Fruit fly (Drosophila melanogaster) whole organism, prepupa: ENCODE results near the gene CecA1.

ENCODE experiments used
- Blimp-1 ChIP-seq: fragments of 200-800 bp; sonication (Bioruptor generic); optimal IDR thresholded peaks from 3 replicates; lab custom pipeline; 2017; ENCODE audit warnings: missing biosample characterization, missing genetic modification characterization, mild to moderate bottlenecking, moderate library complexity, missing genetic modification reagents
- CG10631 ChIP-seq: fragments of 200-800 bp; sonication (Bioruptor generic); optimal IDR thresholded peaks from 2 replicates; lab custom pipeline; 2016; ENCODE audit warnings: missing biosample characterization, missing genetic modification characterization
- CG10669 ChIP-seq: fragments of 200-800 bp; sonication (Bioruptor generic); optimal IDR thresholded peaks from 3 replicates; lab custom pipeline; 2018; ENCODE audit warnings: missing biosample characterization, mild to moderate bottlenecking, missing genetic modification characterization, moderate library complexity
- CG11294 ChIP-seq: fragments of 200-800 bp; sonication (Bioruptor generic); IDR thresholded peaks from 2 replicates; pipeline ENCODE4 v1.3.6; 2022; ENCODE audit warnings: missing biosample characterization, missing genetic modification characterization
- CG11762 ChIP-seq: fragments of 200-800 bp; sonication (Bioruptor generic); optimal IDR thresholded peaks from 3 replicates; lab custom pipeline; 2016; ENCODE audit warnings: missing biosample characterization, missing genetic modification characterization; ENCODE audit not compliant: insufficient read depth
- CG11902 ChIP-seq: fragments of 200-800 bp; sonication (Bioruptor generic); optimal IDR thresholded peaks from 3 replicates; lab custom pipeline; 2016; ENCODE audit warnings: missing biosample characterization, missing genetic modification characterization
- CG15336 ChIP-seq: fragments of 200-800 bp; sonication (Bioruptor generic); IDR thresholded peaks from 2 replicates; pipeline ENCODE4 v1.3.6; 2022; ENCODE audit warnings: missing biosample characterization, missing genetic modification characterization
- CG1621 ChIP-seq: fragments of 200-800 bp; sonication (Bioruptor generic); optimal IDR thresholded peaks from 3 replicates; lab custom pipeline; 2018; ENCODE audit warnings: missing biosample characterization, mild to moderate bottlenecking, missing genetic modification characterization
- CG3032 ChIP-seq: fragments of 200-800 bp; optimal IDR thresholded peaks from 2 replicates; lab custom pipeline; 2019; ENCODE audit warnings: missing biosample characterization, mild to moderate bottlenecking, missing genetic modification characterization, moderate library complexity
- CG31627 ChIP-seq: fragments of 200-800 bp; sonication (Bioruptor generic); optimal IDR thresholded peaks from 3 replicates; lab custom pipeline; 2016; ENCODE audit warnings: missing biosample characterization, missing genetic modification characterization
- CG32006 ChIP-seq: fragments of 200-800 bp; sonication (Bioruptor generic); optimal IDR thresholded peaks from 3 replicates; lab custom pipeline; 2017; ENCODE audit warnings: missing biosample characterization, mild to moderate bottlenecking, missing genetic modification characterization
- CG34406 ChIP-seq: fragments of 200-800 bp; sonication (Bioruptor generic); optimal IDR thresholded peaks from 3 replicates; lab custom pipeline; 2016; ENCODE audit warnings: missing biosample characterization, missing genetic modification characterization
- CG3919 ChIP-seq: fragments of 200-800 bp; sonication (Bioruptor generic); optimal IDR thresholded peaks from 3 replicates; lab custom pipeline; 2016; ENCODE audit warnings: missing biosample characterization, missing genetic modification characterization
- CG4318 ChIP-seq: fragments of 200-800 bp; sonication (Bioruptor generic); optimal IDR thresholded peaks from 3 replicates; lab custom pipeline; 2017; ENCODE audit warnings: missing biosample characterization, mild to moderate bottlenecking, missing genetic modification characterization
- CG6792 ChIP-seq: fragments of 200-800 bp; sonication (Bioruptor generic); optimal IDR thresholded peaks from 3 replicates; lab custom pipeline; 2016; ENCODE audit warnings: missing biosample characterization, missing genetic modification characterization
- CG6854 ChIP-seq: fragments of 200-800 bp; sonication (Bioruptor generic); optimal IDR thresholded peaks from 2 replicates; lab custom pipeline; 2017; ENCODE audit warnings: missing biosample characterization, mild to moderate bottlenecking, missing genetic modification characterization
- CG7368 ChIP-seq: fragments of 200-800 bp; sonication (Bioruptor generic); optimal IDR thresholded peaks from 3 replicates; lab custom pipeline; 2016; ENCODE audit warnings: missing biosample characterization, missing genetic modification characterization
- CG8319 ChIP-seq: fragments of 200-800 bp; sonication (Bioruptor generic); optimal IDR thresholded peaks from 3 replicates; lab custom pipeline; 2016; ENCODE audit warnings: missing biosample characterization, missing genetic modification characterization
- CG8632 ChIP-seq: fragments of 200-800 bp; sonication (Bioruptor generic); optimal IDR thresholded peaks from 3 replicates; lab custom pipeline; 2016; ENCODE audit warnings: missing biosample characterization, missing genetic modification characterization
- CG9139 ChIP-seq: fragments of 200-800 bp; sonication (Bioruptor generic); optimal IDR thresholded peaks from 3 replicates; lab custom pipeline; 2017; ENCODE audit warnings: missing biosample characterization, mild to moderate bottlenecking, missing genetic modification characterization
- Eip75B ChIP-seq: fragments of 200-800 bp; sonication (Bioruptor generic); optimal IDR thresholded peaks from 3 replicates; lab custom pipeline; 2016; ENCODE audit warnings: missing biosample characterization, missing genetic modification characterization
- Eip78C ChIP-seq: fragments of 200-800 bp; sonication (Bioruptor generic); peaks from one replicate; lab custom pipeline; 2016; ENCODE audit warnings: missing biosample characterization, missing genetic modification characterization
- Eip93F ChIP-seq: fragments of 200-800 bp; sonication (Bioruptor generic); optimal IDR thresholded peaks from 2 replicates; lab custom pipeline; 2016; ENCODE audit warnings: missing biosample characterization, mild to moderate bottlenecking, missing genetic modification characterization
- Ets21C ChIP-seq: fragments of 200-800 bp; sonication (Bioruptor generic); optimal IDR thresholded peaks from 3 replicates; lab custom pipeline; 2016; ENCODE audit warnings: missing biosample characterization, missing genetic modification characterization
- Ets96B ChIP-seq: fragments of 200-800 bp; optimal IDR thresholded peaks from 2 replicates; lab custom pipeline; 2019; ENCODE audit warnings: missing biosample characterization, mild to moderate bottlenecking, missing genetic modification characterization, moderate library complexity
- Lpt ChIP-seq: fragments of 200-800 bp; sonication (Bioruptor generic); optimal IDR thresholded peaks from 3 replicates; lab custom pipeline; 2016; ENCODE audit warnings: missing biosample characterization, missing genetic modification characterization
- Smox ChIP-seq: fragments of 200-800 bp; sonication (Bioruptor generic); optimal IDR thresholded peaks from 3 replicates; lab custom pipeline; 2016; ENCODE audit warnings: missing biosample characterization, missing genetic modification characterization
- achi ChIP-seq: fragments of 200-800 bp; sonication (Bioruptor generic); optimal IDR thresholded peaks from 3 replicates; lab custom pipeline; 2016; ENCODE audit warnings: missing biosample characterization, missing genetic modification characterization
- acj6 ChIP-seq: fragments of 200-800 bp; sonication (Bioruptor generic); optimal IDR thresholded peaks from 3 replicates; lab custom pipeline; 2016; ENCODE audit warnings: missing biosample characterization, missing genetic modification characterization
- cyc ChIP-seq: fragments of 200-800 bp; sonication (Bioruptor generic); optimal IDR thresholded peaks from 3 replicates; lab custom pipeline; 2016; ENCODE audit warnings: missing biosample characterization, missing genetic modification characterization
- dac ChIP-seq: fragments of 200-800 bp; sonication (Bioruptor generic); optimal IDR thresholded peaks from 2 replicates; lab custom pipeline; 2017; ENCODE audit warnings: missing biosample characterization, mild to moderate bottlenecking, missing genetic modification characterization
- dsx ChIP-seq: fragments of 200-800 bp; optimal IDR thresholded peaks from 3 replicates; lab custom pipeline; 2019; ENCODE audit warnings: missing biosample characterization, mild to moderate bottlenecking, missing genetic modification characterization, moderate library complexity; ENCODE audit not compliant: poor library complexity, severe bottlenecking
- esn ChIP-seq: fragments of 200-800 bp; sonication (Bioruptor generic); optimal IDR thresholded peaks from 2 replicates; lab custom pipeline; 2016; ENCODE audit warnings: missing biosample characterization, mild to moderate bottlenecking, missing genetic modification characterization, moderate library complexity
- fd85E ChIP-seq: fragments of 200-800 bp; sonication (Bioruptor generic); optimal IDR thresholded peaks from 3 replicates; lab custom pipeline; 2016; ENCODE audit warnings: missing biosample characterization, missing genetic modification characterization
- fkh ChIP-seq: fragments of 200-800 bp; sonication (Bioruptor generic); optimal IDR thresholded peaks from 3 replicates; lab custom pipeline; 2017; ENCODE audit warnings: missing biosample characterization, mild to moderate bottlenecking, missing genetic modification characterization, moderate library complexity
- lz ChIP-seq: fragments of 200-800 bp; sonication (Bioruptor generic); optimal IDR thresholded peaks from 3 replicates; lab custom pipeline; 2016; ENCODE audit warnings: missing biosample characterization, missing genetic modification characterization
- salr ChIP-seq, 2 experiments: fragments of 200-800 bp; sonication (Bioruptor generic); optimal IDR thresholded peaks; 3 replicates each; lab custom pipeline; 2016 to 2018; ENCODE audit warnings: missing biosample characterization in 2 of 2, missing genetic modification characterization in 2 of 2, mild to moderate bottlenecking in 1 of 2
- spab ChIP-seq: fragments of 200-800 bp; sonication (Bioruptor generic); optimal IDR thresholded peaks from 2 replicates; lab custom pipeline; 2017; ENCODE audit warnings: missing biosample characterization, mild to moderate bottlenecking, missing genetic modification characterization, missing genetic modification reagents
- ss ChIP-seq, 2 experiments: fragments of 200-800 bp; sonication (Bioruptor generic); optimal IDR thresholded peaks; 2 replicates in 1 of 2; 3 replicates in 1 of 2; lab custom pipeline; 2017 to 2018; ENCODE audit warnings: mild to moderate bottlenecking in 2 of 2, missing biosample characterization in 2 of 2, missing genetic modification characterization in 2 of 2, moderate library complexity in 1 of 2
- svp ChIP-seq: fragments of 200-800 bp; sonication (Bioruptor generic); peaks from one replicate; lab custom pipeline; 2016; ENCODE audit warnings: missing biosample characterization, missing genetic modification characterization
- topi ChIP-seq: fragments of 200-800 bp; sonication (Bioruptor generic); optimal IDR thresholded peaks from 3 replicates; lab custom pipeline; 2016; ENCODE audit warnings: missing biosample characterization, missing genetic modification characterization
- vri ChIP-seq: fragments of 200-800 bp; sonication (Bioruptor generic); optimal IDR thresholded peaks from 3 replicates; lab custom pipeline; 2016; ENCODE audit warnings: missing biosample characterization, mild to moderate bottlenecking, missing genetic modification characterization

CecA1 gene

dm6 chr3R:30164162-30164561 lies 46.5 kb upstream of the CecA1 start (continued):
- TF ChIP-seq CG4318 (GFP tag; lab: Kevin White, UChicago) (peak; percentile 71), CG7368 (GFP tag; lab: Kevin White, UChicago) (no peak), Ets21C (GFP tag; lab: Kevin White, UChicago) (no peak), CG34406 (peak; percentile 20), CG9139 (GFP tag; lab: Kevin White, UChicago) (no peak), Blimp-1 (GFP tag; lab: Kevin White, UChicago) (peak; percentile 95), Lpt (GFP tag; lab: Kevin White, UChicago) (peak; percentile 80), fkh (no peak), CG32006 (GFP tag; lab: Kevin White, UChicago) (peak; percentile 88), CG11902 (GFP tag; lab: Kevin White, UChicago) (no peak), acj6 (GFP tag; lab: Kevin White, UChicago) (peak; percentile 31), svp (GFP tag; lab: Kevin White, UChicago) (peak; percentile 66), Eip75B (GFP tag; lab: Kevin White, UChicago) (peak; percentile 42), CG11762 (GFP tag; lab: Kevin White, UChicago) (peak; percentile 13), lz (GFP tag; lab: Kevin White, UChicago) (peak; percentile 29)

- no peak for TF ChIP-seq dac (GFP tag; lab: Kevin White, UChicago)
- TF ChIP-seq fkh: no peak
- no peak for TF ChIP-seq cyc (GFP tag; lab: Kevin White, UChicago)
- no peak for TF ChIP-seq Eip75B (GFP tag; lab: Kevin White, UChicago)
- no peak for TF ChIP-seq fd85E (GFP tag; lab: Kevin White, UChicago)
- no peak for TF ChIP-seq Eip93F (GFP tag; lab: Kevin White, UChicago)
- no peak for TF ChIP-seq CG1621 (tag; lab: Kevin White, UChicago)
- no peak for TF ChIP-seq ss (GFP tag; optimal IDR thresholded peaks at IDR 0.05; lab: Kevin White, UChicago)
- TF ChIP-seq achi (GFP tag; lab: Kevin White, UChicago): no peak
- no peak for TF ChIP-seq CG3919 (GFP tag; lab: Kevin White, UChicago)
- no peak for TF ChIP-seq lz (GFP tag; lab: Kevin White, UChicago)
- TF ChIP-seq esn (GFP tag; lab: Kevin White, UChicago): no peak
- TF ChIP-seq CG3032: no peak
- TF ChIP-seq CG4318 (GFP tag; lab: Kevin White, UChicago): no peak
- TF ChIP-seq Eip78C (GFP tag; lab: Kevin White, UChicago): no peak
- TF ChIP-seq CG10669: no peak
- TF ChIP-seq topi: no peak
- no peak for TF ChIP-seq vri (GFP tag; lab: Kevin White, UChicago)
- no peak for TF ChIP-seq Smox (GFP tag; lab: Kevin White, UChicago)
Observed at dm6 chr3R:30166159-30166784, 44.4 kb upstream of the CecA1 start, which contains the start of gene VhaAC45RP. Gene VhaAC45RP (minus strand): TSS chr3R:30166419.

dm6 chr3R:30170671-30171667 lies 39.7 kb upstream of the CecA1 start, which contains the start of gene Rsod:
Gene Rsod (minus strand): TSS chr3R:30171207.
- TF ChIP-seq CG34406 (peak; percentile 80), CG15336 (GFP tag; lab: Robert Waterston, UW) (peak; percentile 95), topi (peak; percentile 80), CG8319 (GFP tag; lab: Kevin White, UChicago) (peak; percentile 7), CG6854 (peak; percentile 53), CG8632 (GFP tag; lab: Kevin White, UChicago) (peak; percentile 79), dsx (GFP tag; lab: Kevin White, UChicago) (peak; percentile 65), fd85E (GFP tag; lab: Kevin White, UChicago) (no peak), salr (GFP tag; optimal IDR thresholded peaks at IDR 0.05; lab: Kevin White, UChicago) (peak; percentile 61 to 85), CG11294 (peak; percentile 86), Eip93F (GFP tag; lab: Kevin White, UChicago) (peak; percentile 68), achi (GFP tag; lab: Kevin White, UChicago) (peak; percentile 88), CG3032 (peak; percentile 76), CG10631 (peak; percentile 90), Ets96B (tag; lab: Kevin White, UChicago) (peak; percentile 78), ss (GFP tag; optimal IDR thresholded peaks at IDR 0.05; lab: Kevin White, UChicago) (peak; percentile 17 to 50), Eip75B (GFP tag; lab: Kevin White, UChicago) (peak; percentile 70), spab (GFP tag; lab: Kevin White, UChicago) (peak; percentile 65), fkh (no peak), CG7368 (GFP tag; lab: Kevin White, UChicago) (peak; percentile 54), Ets21C (GFP tag; lab: Kevin White, UChicago) (peak; percentile 57), CG31627 (GFP tag; lab: Kevin White, UChicago) (peak; percentile 70), CG6792 (GFP tag; lab: Kevin White, UChicago) (peak; percentile 81), CG1621 (tag; lab: Kevin White, UChicago) (peak; percentile 45)
